Worm (Caenorhabditis elegans) whole organism, young adult: Measurements from ENCODE around the gene M03F8.6.

ENCODE experiments used
- B0336.3 ChIP-seq: fragments of 200-800 bp; sonication (Bioruptor generic); IDR thresholded peaks from 2 replicates; pipeline ENCODE4 v1.3.6; 2022; ENCODE audit warnings: missing genetic modification characterization, missing compliant biosample characterization
- ceh-27 ChIP-seq: fragments of 200-800 bp; sonication (Bioruptor generic); optimal IDR thresholded peaks from 2 replicates; lab custom pipeline; 2018; ENCODE audit warnings: mild to moderate bottlenecking, missing genetic modification characterization, moderate library complexity, missing compliant biosample characterization
- mxl-1 ChIP-seq: sonication (generic microtip); optimal IDR thresholded peaks from 2 replicates; lab custom pipeline; 2016; ENCODE audit warnings: missing genetic modification characterization, missing compliant biosample characterization
- nfya-1 ChIP-seq: sonication (generic microtip); optimal IDR thresholded peaks from 2 replicates; lab custom pipeline; 2017; ENCODE audit warnings: antibody characterized with exemption, missing compliant biosample characterization, missing genetic modification characterization, borderline replicate concordance; ENCODE audit not compliant: insufficient read depth
- pha-4 ChIP-seq: fragments of 150-350 bp; sonication (generic microtip); optimal IDR thresholded peaks from 2 replicates; lab custom pipeline; 2014; ENCODE audit warnings: missing biosample characterization, missing genetic modification reagents, missing genetic modification characterization
- snpc-4 ChIP-seq, 5 experiments: fragments of 150-350 bp in 1 of 5; sonication (generic microtip) in 4 of 5; optimal IDR thresholded peaks; 2 replicates each; lab custom pipeline; 2014 to 2018; ENCODE audit warnings: missing genetic modification characterization in 5 of 5, missing biosample characterization in 3 of 5, antibody characterized with exemption in 2 of 5, mild to moderate bottlenecking in 2 of 5, missing compliant biosample characterization in 2 of 5, missing genotype in 2 of 5, moderate library complexity in 2 of 5, missing genetic modification reagents in 1 of 5

ce11 chrV:5986755-5987154 lies 32.1 kb upstream of the M03F8.6 start, which contains the start of gene C10F3.7:
- no peak for TF ChIP-seq nfya-1 (tag; lab: Kevin White, UChicago)
- TF ChIP-seq ceh-27 (GFP tag; lab: Kevin White, UChicago), result no peak
- no peak for TF ChIP-seq mxl-1 (tag; lab: Kevin White, UChicago)
- no peak for TF ChIP-seq pha-4
- no peak for TF ChIP-seq snpc-4 (GFP tag; optimal IDR thresholded peaks at IDR 0.05; lab: Kevin White, UChicago)
- no peak for TF ChIP-seq snpc-4 (tag; optimal IDR thresholded peaks at IDR 0.05; lab: Kevin White, UChicago)
- TF ChIP-seq B0336.3 (GFP tag; lab: Robert Waterston, UW), result no peak
